Fruit fly (Drosophila melanogaster) whole organism, prepupa: Measurements from ENCODE around the gene spz.
A peak's percentile ranks its signal among the peaks of the same experiment; 100 is the strongest.

Source experiments
- Blimp-1 ChIP-seq: fragments of 200-800 bp; sonication (Bioruptor generic); optimal IDR thresholded peaks from 3 replicates; lab custom pipeline; 2017; ENCODE audit warnings: missing biosample characterization, missing genetic modification characterization, mild to moderate bottlenecking, moderate library complexity, missing genetic modification reagents
- CG10631 ChIP-seq: fragments of 200-800 bp; sonication (Bioruptor generic); optimal IDR thresholded peaks from 2 replicates; lab custom pipeline; 2016; ENCODE audit warnings: missing biosample characterization, missing genetic modification characterization
- CG11294 ChIP-seq: fragments of 200-800 bp; sonication (Bioruptor generic); IDR thresholded peaks from 2 replicates; pipeline ENCODE4 v1.3.6; 2022; ENCODE audit warnings: missing biosample characterization, missing genetic modification characterization
- CG11762 ChIP-seq: fragments of 200-800 bp; sonication (Bioruptor generic); optimal IDR thresholded peaks from 3 replicates; lab custom pipeline; 2016; ENCODE audit warnings: missing biosample characterization, missing genetic modification characterization; ENCODE audit not compliant: insufficient read depth
- CG11902 ChIP-seq: fragments of 200-800 bp; sonication (Bioruptor generic); optimal IDR thresholded peaks from 3 replicates; lab custom pipeline; 2016; ENCODE audit warnings: missing biosample characterization, missing genetic modification characterization
- CG15336 ChIP-seq: fragments of 200-800 bp; sonication (Bioruptor generic); IDR thresholded peaks from 2 replicates; pipeline ENCODE4 v1.3.6; 2022; ENCODE audit warnings: missing biosample characterization, missing genetic modification characterization
- CG3032 ChIP-seq: fragments of 200-800 bp; optimal IDR thresholded peaks from 2 replicates; lab custom pipeline; 2019; ENCODE audit warnings: missing biosample characterization, mild to moderate bottlenecking, missing genetic modification characterization, moderate library complexity
- CG31627 ChIP-seq: fragments of 200-800 bp; sonication (Bioruptor generic); optimal IDR thresholded peaks from 3 replicates; lab custom pipeline; 2016; ENCODE audit warnings: missing biosample characterization, missing genetic modification characterization
- CG32006 ChIP-seq: fragments of 200-800 bp; sonication (Bioruptor generic); optimal IDR thresholded peaks from 3 replicates; lab custom pipeline; 2017; ENCODE audit warnings: missing biosample characterization, mild to moderate bottlenecking, missing genetic modification characterization
- CG34406 ChIP-seq: fragments of 200-800 bp; sonication (Bioruptor generic); optimal IDR thresholded peaks from 3 replicates; lab custom pipeline; 2016; ENCODE audit warnings: missing biosample characterization, missing genetic modification characterization
- CG3919 ChIP-seq: fragments of 200-800 bp; sonication (Bioruptor generic); optimal IDR thresholded peaks from 3 replicates; lab custom pipeline; 2016; ENCODE audit warnings: missing biosample characterization, missing genetic modification characterization
- CG4318 ChIP-seq: fragments of 200-800 bp; sonication (Bioruptor generic); optimal IDR thresholded peaks from 3 replicates; lab custom pipeline; 2017; ENCODE audit warnings: missing biosample characterization, mild to moderate bottlenecking, missing genetic modification characterization
- CG6163 ChIP-seq: fragments of 200-800 bp; sonication (Bioruptor generic); IDR thresholded peaks from 3 replicates; pipeline ENCODE4 v1.3.6; 2022; ENCODE audit warnings: missing biosample characterization, missing genetic modification characterization
- CG6276 ChIP-seq: fragments of 200-800 bp; sonication (Bioruptor generic); optimal IDR thresholded peaks from 2 replicates; lab custom pipeline; 2017; ENCODE audit warnings: missing biosample characterization, mild to moderate bottlenecking, missing genetic modification characterization
- CG7368 ChIP-seq: fragments of 200-800 bp; sonication (Bioruptor generic); optimal IDR thresholded peaks from 3 replicates; lab custom pipeline; 2016; ENCODE audit warnings: missing biosample characterization, missing genetic modification characterization
- CG8119 ChIP-seq: fragments of 200-800 bp; sonication (Bioruptor generic); IDR thresholded peaks from 3 replicates; pipeline ENCODE4 v1.3.6; 2022; ENCODE audit warnings: missing biosample characterization, missing genetic modification characterization
- CG8632 ChIP-seq: fragments of 200-800 bp; sonication (Bioruptor generic); optimal IDR thresholded peaks from 3 replicates; lab custom pipeline; 2016; ENCODE audit warnings: missing biosample characterization, missing genetic modification characterization
- Eip75B ChIP-seq: fragments of 200-800 bp; sonication (Bioruptor generic); optimal IDR thresholded peaks from 3 replicates; lab custom pipeline; 2016; ENCODE audit warnings: missing biosample characterization, missing genetic modification characterization
- Eip78C ChIP-seq: fragments of 200-800 bp; sonication (Bioruptor generic); peaks from one replicate; lab custom pipeline; 2016; ENCODE audit warnings: missing biosample characterization, missing genetic modification characterization
- Ets21C ChIP-seq: fragments of 200-800 bp; sonication (Bioruptor generic); optimal IDR thresholded peaks from 3 replicates; lab custom pipeline; 2016; ENCODE audit warnings: missing biosample characterization, missing genetic modification characterization
- Gug ChIP-seq: fragments of 200-800 bp; sonication (Bioruptor generic); IDR thresholded peaks from 2 replicates; pipeline ENCODE4 v1.3.6; 2022; ENCODE audit warnings: missing biosample characterization, missing genetic modification characterization
- Hr38 ChIP-seq: sonication (Bioruptor generic); optimal IDR thresholded peaks from 2 replicates; lab custom pipeline; 2016; ENCODE audit warnings: missing biosample characterization, missing genetic modification characterization
- Hr39 ChIP-seq: fragments of 200-800 bp; sonication (Bioruptor generic); optimal IDR thresholded peaks from 2 replicates; lab custom pipeline; 2016; ENCODE audit warnings: missing biosample characterization, missing genetic modification characterization
- Hr4 ChIP-seq: fragments of 200-800 bp; sonication (Bioruptor generic); optimal IDR thresholded peaks from 3 replicates; lab custom pipeline; 2016; ENCODE audit warnings: missing biosample characterization, missing genetic modification characterization
- Lpt ChIP-seq: fragments of 200-800 bp; sonication (Bioruptor generic); optimal IDR thresholded peaks from 3 replicates; lab custom pipeline; 2016; ENCODE audit warnings: missing biosample characterization, missing genetic modification characterization
- OdsH ChIP-seq: fragments of 200-800 bp; sonication (Bioruptor generic); optimal IDR thresholded peaks from 3 replicates; lab custom pipeline; 2016; ENCODE audit warnings: missing biosample characterization, missing genetic modification characterization
- achi ChIP-seq: fragments of 200-800 bp; sonication (Bioruptor generic); optimal IDR thresholded peaks from 3 replicates; lab custom pipeline; 2016; ENCODE audit warnings: missing biosample characterization, missing genetic modification characterization
- acj6 ChIP-seq: fragments of 200-800 bp; sonication (Bioruptor generic); optimal IDR thresholded peaks from 3 replicates; lab custom pipeline; 2016; ENCODE audit warnings: missing biosample characterization, missing genetic modification characterization
- cyc ChIP-seq: fragments of 200-800 bp; sonication (Bioruptor generic); optimal IDR thresholded peaks from 3 replicates; lab custom pipeline; 2016; ENCODE audit warnings: missing biosample characterization, missing genetic modification characterization
- dac ChIP-seq: fragments of 200-800 bp; sonication (Bioruptor generic); optimal IDR thresholded peaks from 2 replicates; lab custom pipeline; 2017; ENCODE audit warnings: missing biosample characterization, mild to moderate bottlenecking, missing genetic modification characterization
- dsx ChIP-seq: fragments of 200-800 bp; optimal IDR thresholded peaks from 3 replicates; lab custom pipeline; 2019; ENCODE audit warnings: missing biosample characterization, mild to moderate bottlenecking, missing genetic modification characterization, moderate library complexity; ENCODE audit not compliant: poor library complexity, severe bottlenecking
- esn ChIP-seq: fragments of 200-800 bp; sonication (Bioruptor generic); optimal IDR thresholded peaks from 2 replicates; lab custom pipeline; 2016; ENCODE audit warnings: missing biosample characterization, mild to moderate bottlenecking, missing genetic modification characterization, moderate library complexity
- fd59A ChIP-seq: fragments of 200-800 bp; sonication (Bioruptor generic); optimal IDR thresholded peaks from 2 replicates; lab custom pipeline; 2017; ENCODE audit warnings: missing biosample characterization, mild to moderate bottlenecking, missing genetic modification characterization, missing genetic modification reagents
- fd85E ChIP-seq: fragments of 200-800 bp; sonication (Bioruptor generic); optimal IDR thresholded peaks from 3 replicates; lab custom pipeline; 2016; ENCODE audit warnings: missing biosample characterization, missing genetic modification characterization
- fkh ChIP-seq: fragments of 200-800 bp; sonication (Bioruptor generic); optimal IDR thresholded peaks from 3 replicates; lab custom pipeline; 2017; ENCODE audit warnings: missing biosample characterization, mild to moderate bottlenecking, missing genetic modification characterization, moderate library complexity
- net ChIP-seq: fragments of 200-800 bp; sonication (Bioruptor generic); optimal IDR thresholded peaks from 3 replicates; lab custom pipeline; 2016; ENCODE audit warnings: missing biosample characterization, missing genetic modification characterization
- pdm3 ChIP-seq: fragments of 200-800 bp; sonication (Bioruptor generic); optimal IDR thresholded peaks from 3 replicates; lab custom pipeline; 2016; ENCODE audit warnings: missing biosample characterization, missing genetic modification characterization
- salr ChIP-seq, 2 experiments: fragments of 200-800 bp; sonication (Bioruptor generic); optimal IDR thresholded peaks; 3 replicates each; lab custom pipeline; 2016 to 2018; ENCODE audit warnings: missing biosample characterization in 2 of 2, missing genetic modification characterization in 2 of 2, mild to moderate bottlenecking in 1 of 2
- spab ChIP-seq: fragments of 200-800 bp; sonication (Bioruptor generic); optimal IDR thresholded peaks from 2 replicates; lab custom pipeline; 2017; ENCODE audit warnings: missing biosample characterization, mild to moderate bottlenecking, missing genetic modification characterization, missing genetic modification reagents
- ss ChIP-seq, 2 experiments: fragments of 200-800 bp; sonication (Bioruptor generic); optimal IDR thresholded peaks; 2 replicates in 1 of 2; 3 replicates in 1 of 2; lab custom pipeline; 2017 to 2018; ENCODE audit warnings: mild to moderate bottlenecking in 2 of 2, missing biosample characterization in 2 of 2, missing genetic modification characterization in 2 of 2, moderate library complexity in 1 of 2
- svp ChIP-seq: fragments of 200-800 bp; sonication (Bioruptor generic); peaks from one replicate; lab custom pipeline; 2016; ENCODE audit warnings: missing biosample characterization, missing genetic modification characterization
- topi ChIP-seq: fragments of 200-800 bp; sonication (Bioruptor generic); optimal IDR thresholded peaks from 3 replicates; lab custom pipeline; 2016; ENCODE audit warnings: missing biosample characterization, missing genetic modification characterization
- vri ChIP-seq: fragments of 200-800 bp; sonication (Bioruptor generic); optimal IDR thresholded peaks from 3 replicates; lab custom pipeline; 2016; ENCODE audit warnings: missing biosample characterization, mild to moderate bottlenecking, missing genetic modification characterization

The spz gene

DNA sequence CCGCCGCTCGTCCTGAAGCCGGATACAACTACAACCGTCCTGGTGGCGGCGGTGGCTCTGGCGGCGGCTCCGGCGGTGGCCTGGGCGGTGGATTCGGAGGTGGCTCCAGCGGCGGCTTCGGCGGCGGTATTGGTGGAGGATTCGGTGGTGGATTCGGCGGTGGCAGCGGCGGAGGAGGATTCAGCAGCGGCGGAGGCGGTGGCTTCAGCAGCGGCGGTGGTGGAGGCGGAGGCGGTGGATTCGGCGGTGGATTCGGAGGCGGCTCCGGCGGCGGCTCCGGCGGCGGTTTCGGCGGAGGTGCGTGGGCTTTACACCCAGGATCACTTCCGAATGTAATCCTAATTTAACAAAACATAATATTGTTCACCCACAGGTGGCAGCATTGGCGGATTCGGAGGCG, 20.3 kb downstream of the spz start:
- TF ChIP-seq CG6276 (GFP tag; lab: Kevin White, UChicago) = no peak
- no peak for TF ChIP-seq ss (GFP tag; optimal IDR thresholded peaks at IDR 0.05; lab: Kevin White, UChicago)
- TF ChIP-seq OdsH (GFP tag; lab: Kevin White, UChicago) = no peak
- no peak for TF ChIP-seq dsx (GFP tag; lab: Kevin White, UChicago)
- no peak for TF ChIP-seq topi
- TF ChIP-seq Ets21C = no peak
- no peak for TF ChIP-seq cyc (GFP tag; lab: Kevin White, UChicago)
- no peak for TF ChIP-seq Hr38
- TF ChIP-seq salr (GFP tag; optimal IDR thresholded peaks at IDR 0.05; lab: Kevin White, UChicago) = no peak

DNA sequence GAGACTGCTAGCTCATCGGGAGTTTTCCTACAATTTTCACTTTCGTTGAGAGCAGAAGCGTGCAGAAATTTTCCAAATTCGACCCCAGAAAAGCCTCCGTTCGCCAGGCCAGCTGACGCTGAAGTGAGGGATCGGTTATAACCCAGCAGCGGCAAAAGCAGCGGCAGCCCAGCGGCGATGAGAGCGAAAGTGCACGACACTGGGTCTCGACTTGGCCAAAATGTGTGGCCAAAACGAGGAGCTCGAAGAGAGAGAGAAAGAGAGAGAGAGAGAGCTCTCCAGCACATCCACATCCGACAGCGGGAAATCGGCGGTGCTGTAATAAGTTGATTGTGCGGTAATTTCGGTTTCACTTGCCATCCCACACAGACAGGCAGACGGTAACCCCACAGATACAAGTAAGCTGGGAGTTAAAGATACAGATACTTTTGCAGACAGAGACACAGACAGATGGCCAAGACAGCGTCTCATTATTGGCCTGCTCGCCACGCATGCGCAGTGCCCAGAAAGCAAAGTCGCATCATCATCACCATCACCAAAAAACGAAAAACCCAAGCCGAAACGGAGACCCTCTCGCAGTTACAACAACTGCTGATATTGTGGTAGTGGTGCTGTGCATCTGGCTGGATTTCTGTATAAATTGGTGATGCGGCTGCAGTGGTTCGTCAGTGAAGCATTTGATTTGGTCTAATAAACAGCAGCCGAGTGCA, 21.2 kb downstream of the spz start, which contains the start of gene TwdlT:
Gene TwdlT, plus strand, starts transcription at position 660 of the 710 bp plus-strand sequence.
- TF ChIP-seq svp (GFP tag; lab: Kevin White, UChicago) (peak; percentile 15), CG11294 (no peak), Blimp-1 (peak; percentile 95), CG11902 (GFP tag; lab: Kevin White, UChicago) (no peak)

DNA sequence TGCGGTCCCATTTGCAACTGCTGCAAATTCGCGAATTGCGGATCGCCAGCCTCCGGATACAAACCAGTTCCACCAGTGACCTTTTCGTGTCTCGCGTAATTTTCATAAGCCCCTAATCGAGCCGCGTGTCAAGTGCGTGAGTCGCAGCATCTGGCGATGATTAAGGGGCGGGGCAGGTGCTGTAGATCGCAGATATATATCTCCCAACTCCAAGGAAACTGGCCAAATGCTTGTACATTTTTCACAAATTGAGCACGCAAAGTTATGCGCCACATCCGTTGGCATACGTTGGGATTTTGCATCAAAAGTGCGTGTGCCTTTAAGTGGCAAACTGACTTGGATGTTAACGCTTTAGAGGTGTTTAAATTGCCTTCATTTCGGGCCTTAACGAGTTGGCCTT, 29.8 kb downstream of the spz start:
- TF ChIP-seq cyc (GFP tag; lab: Kevin White, UChicago) (no peak), CG7368 (GFP tag; lab: Kevin White, UChicago) (no peak), Eip78C (GFP tag; lab: Kevin White, UChicago) (peak; percentile 8), ss (GFP tag; optimal IDR thresholded peaks at IDR 0.05; lab: Kevin White, UChicago) (peak in 1 of 2 experiments; percentile 93)

DNA sequence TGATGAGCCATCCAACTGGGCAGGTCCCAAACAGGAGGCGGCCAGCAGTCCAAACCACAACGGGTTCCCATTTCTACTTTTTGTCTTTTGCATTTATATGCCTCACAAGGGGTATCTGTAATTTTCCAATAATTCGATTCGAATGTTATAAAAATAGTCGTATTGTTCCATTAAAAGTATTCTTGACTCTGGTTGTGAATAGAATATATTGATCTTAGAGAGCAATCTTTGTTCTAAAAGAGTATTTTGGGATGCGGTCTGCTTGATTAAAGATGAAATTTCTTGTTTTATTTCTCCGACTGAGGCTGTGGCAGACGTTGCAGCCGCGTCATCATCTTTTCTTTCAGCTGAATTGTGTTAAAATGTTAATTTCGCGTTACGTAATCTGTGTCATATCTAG, 35.9 kb downstream of the spz start:
- TF ChIP-seq Hr38 (no peak), CG8632 (GFP tag; lab: Kevin White, UChicago) (no peak), svp (GFP tag; lab: Kevin White, UChicago) (no peak), Lpt (GFP tag; lab: Kevin White, UChicago) (no peak), spab (GFP tag; lab: Kevin White, UChicago) (no peak), acj6 (GFP tag; lab: Kevin White, UChicago) (no peak), CG4318 (no peak), cyc (GFP tag; lab: Kevin White, UChicago) (no peak), CG34406 (peak; percentile 17), net (GFP tag; lab: Kevin White, UChicago) (no peak), vri (GFP tag; lab: Kevin White, UChicago) (no peak), CG7368 (GFP tag; lab: Kevin White, UChicago) (no peak), Gug (GFP tag; lab: Robert Waterston, UW) (no peak), CG10631 (GFP tag; lab: Kevin White, UChicago) (no peak), Ets21C (no peak), Eip78C (GFP tag; lab: Kevin White, UChicago) (peak; percentile 68), Hr39 (GFP tag; lab: Kevin White, UChicago) (no peak), fd85E (no peak), topi (no peak), CG6276 (GFP tag; lab: Kevin White, UChicago) (peak; percentile 51), fd59A (GFP tag; lab: Kevin White, UChicago) (no peak), CG3919 (no peak), salr (GFP tag; optimal IDR thresholded peaks at IDR 0.05; lab: Kevin White, UChicago) (no peak), CG31627 (no peak), fkh (GFP tag; lab: Kevin White, UChicago) (no peak), Hr4 (GFP tag; lab: Kevin White, UChicago) (peak; percentile 23), ss (GFP tag; optimal IDR thresholded peaks at IDR 0.05; lab: Kevin White, UChicago) (no peak), OdsH (GFP tag; lab: Kevin White, UChicago) (peak; percentile 2), pdm3 (GFP tag; lab: Kevin White, UChicago) (no peak), dac (GFP tag; lab: Kevin White, UChicago) (no peak), CG8119 (GFP tag; lab: Robert Waterston, UW) (peak; percentile 51; the same call in 1 of the 3 replicates), esn (GFP tag; lab: Kevin White, UChicago) (no peak), Eip75B (no peak), CG6163 (GFP tag; lab: Robert Waterston, UW) (peak; percentile 30; the same call in 1 of the 3 replicates), achi (no peak), CG32006 (peak; percentile 51), CG3032 (no peak), CG11762 (GFP tag; lab: Kevin White, UChicago) (no peak), CG15336 (GFP tag; lab: Robert Waterston, UW) (0 out of 2 replicates have a peak, but pooled peaks have one; percentile 51)
